Worm (Caenorhabditis elegans) whole organism, L4/young adult: ENCODE data around the gene fbxb-90.

Experiments
- W03F9.2 ChIP-seq: fragments of 150-350 bp; optimal IDR thresholded peaks from 2 replicates; lab custom pipeline; 2014; ENCODE audit warnings: missing biosample characterization, missing genetic modification characterization
- dao-5 ChIP-seq: sonication (generic microtip); optimal IDR thresholded peaks from 2 replicates; lab custom pipeline; 2016; ENCODE audit warnings: missing genotype, missing genetic modification characterization, moderate library complexity, missing compliant biosample characterization
- him-1 ChIP-seq: sonication (generic microtip); optimal IDR thresholded peaks from 2 replicates; lab custom pipeline; 2016; ENCODE audit warnings: missing genotype, missing genetic modification reagents, missing genetic modification characterization, missing compliant biosample characterization

fbxb-90 gene

DNA sequence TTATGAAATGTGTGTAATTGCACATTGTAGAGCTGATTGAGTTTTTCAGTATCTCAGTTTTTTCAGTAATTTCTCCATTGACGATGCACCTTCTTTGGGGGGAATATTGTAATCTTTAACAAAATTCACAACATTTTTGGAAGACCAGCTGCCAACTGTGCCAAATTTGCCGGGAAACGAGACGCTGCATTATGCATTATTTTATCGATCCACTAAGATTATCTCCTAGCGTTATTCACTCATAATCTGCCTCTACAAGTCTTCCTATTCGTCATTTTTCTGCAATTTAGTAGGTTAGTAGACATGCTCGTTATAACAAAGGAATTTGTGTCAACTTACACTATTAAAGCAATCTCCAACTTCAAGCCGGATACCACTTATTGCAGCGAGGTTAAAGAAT, 16.9 kb downstream of the fbxb-90 start, which contains the start of the genes sdz-12 and bath-31:
sdz-12 (minus strand) TSS at position 101 of the 400 bp plus-strand sequence.
bath-31 (plus strand) TSS at position 251 of the 400 bp plus-strand sequence.
- no peak for TF ChIP-seq W03F9.2 (tag; lab: Kevin White, UChicago)

DNA sequence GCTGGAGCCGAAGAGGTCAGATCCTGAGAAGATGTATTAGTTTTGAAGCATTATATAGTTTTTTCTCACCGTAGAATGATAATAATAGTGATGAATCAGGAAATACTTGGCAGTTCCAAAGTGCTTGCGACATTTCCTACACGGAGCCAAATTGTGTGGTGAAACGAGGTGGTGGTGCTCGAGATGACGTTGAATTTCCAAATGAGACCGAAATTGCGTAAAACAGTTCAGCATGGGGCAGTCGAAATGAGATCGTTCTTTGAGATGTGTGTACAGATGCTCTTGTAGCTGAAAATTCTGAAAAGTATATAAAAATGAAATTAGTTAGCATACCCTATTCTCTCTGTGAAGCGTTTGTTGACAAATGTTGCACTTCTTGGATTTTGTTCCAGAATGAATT, 20.6 kb downstream of the fbxb-90 start, which contains the start of gene C46E10.8:
C46E10.8 (minus strand) TSS at position 101 of the 400 bp plus-strand sequence.
- TF ChIP-seq him-1 (tag; lab: Kevin White, UChicago) (no peak), dao-5 (no peak), W03F9.2 (tag; lab: Kevin White, UChicago) (no peak)

DNA sequence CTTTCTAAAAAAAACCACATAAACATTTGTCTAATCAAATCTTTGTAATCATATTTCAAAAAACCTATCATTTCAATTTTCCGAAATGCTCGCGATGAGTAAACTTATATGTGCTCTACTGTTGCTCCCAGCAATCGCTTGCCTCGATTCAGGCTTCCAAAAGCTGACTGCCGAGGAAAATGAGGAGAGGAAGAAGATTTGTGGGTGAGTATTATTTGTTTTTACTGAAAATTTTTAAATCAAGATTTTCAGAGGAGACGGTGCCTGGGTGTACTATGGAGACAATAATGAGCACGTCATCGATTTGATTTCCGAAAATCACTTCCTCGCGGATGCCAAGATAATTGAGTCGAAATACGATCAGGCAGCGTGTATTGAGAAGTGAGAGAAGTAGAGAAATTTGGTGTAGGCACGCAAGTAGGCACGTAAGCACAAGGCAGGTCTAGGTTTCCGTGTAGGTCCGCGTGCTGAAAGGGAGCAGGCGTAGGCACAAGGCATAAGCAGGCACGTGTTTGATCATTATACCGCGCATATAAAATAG, 24.4 kb downstream of the fbxb-90 start, which contains the start of gene C46E10.1:
C46E10.1 (plus strand) TSS at position 51 of the 541 bp plus-strand sequence.
- TF ChIP-seq him-1 (tag; lab: Kevin White, UChicago) (no peak), W03F9.2 (tag; lab: Kevin White, UChicago) (no peak), dao-5 (no peak)

ce11 chrII:3721016-3721415, 27.6 kb downstream of the fbxb-90 start, which contains the start of gene C46E10.3:
TSS of gene C46E10.3 (plus strand) at chrII:3721316.
- TF ChIP-seq dao-5, result no peak
- no peak for TF ChIP-seq him-1 (tag; lab: Kevin White, UChicago)
- no peak for TF ChIP-seq W03F9.2 (tag; lab: Kevin White, UChicago)

DNA sequence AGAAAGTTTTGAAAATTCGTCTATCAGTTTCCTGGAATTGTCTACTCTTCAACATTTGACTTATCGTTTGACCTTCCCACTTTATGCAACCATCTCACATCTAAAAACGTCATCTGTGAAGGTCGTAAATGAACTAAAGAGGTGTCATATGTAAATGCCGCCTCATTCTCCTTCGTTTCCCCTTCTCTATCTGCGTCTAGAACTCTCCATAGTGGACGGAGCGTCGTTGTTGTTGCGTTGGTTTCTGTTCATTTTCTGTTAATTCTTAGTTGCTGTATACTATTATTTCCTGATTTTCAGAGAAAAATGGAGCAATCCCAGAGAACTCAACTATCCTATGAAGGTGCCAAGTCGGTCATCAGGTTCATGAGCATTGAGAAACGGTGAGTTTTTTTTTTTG, 31.7 kb downstream of the fbxb-90 start, which contains the start of gene fbxc-52:
fbxc-52 (plus strand) TSS at position 301 of the 400 bp plus-strand sequence.
- no peak for TF ChIP-seq him-1 (tag; lab: Kevin White, UChicago)
- no peak for TF ChIP-seq dao-5
- TF ChIP-seq W03F9.2 (tag; lab: Kevin White, UChicago), result no peak

DNA sequence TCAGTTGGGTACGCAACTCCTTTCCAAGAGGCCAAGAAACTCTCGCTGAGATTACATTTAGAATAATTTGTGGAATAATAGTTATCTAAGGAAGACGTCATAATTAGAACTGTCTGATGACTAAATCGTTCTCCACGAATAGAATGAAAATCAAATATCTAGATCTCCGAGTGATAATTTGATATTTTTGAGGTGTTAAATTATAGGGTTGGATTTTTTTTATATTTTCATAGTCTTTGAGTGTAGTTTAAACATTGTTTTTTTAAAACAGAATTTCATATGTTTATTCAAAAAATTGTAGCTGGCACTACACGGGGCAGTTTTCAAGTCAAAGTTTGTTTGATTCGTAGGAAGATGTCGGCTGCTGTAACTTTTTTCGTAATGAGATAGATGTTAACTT, 32.2 kb downstream of the fbxb-90 start, which contains the start of gene srh-99:
srh-99 (minus strand) TSS at position 101 of the 400 bp plus-strand sequence.
- TF ChIP-seq W03F9.2 (tag; lab: Kevin White, UChicago) (no peak), him-1 (tag; lab: Kevin White, UChicago) (no peak), dao-5 (no peak)

ce11 chrII:3714595-3714994, 34.0 kb downstream of the fbxb-90 start, which contains the start of gene srh-100:
TSS of gene srh-100 (minus strand) at chrII:3714695.
- no peak for TF ChIP-seq him-1 (tag; lab: Kevin White, UChicago)
- TF ChIP-seq W03F9.2 (tag; lab: Kevin White, UChicago), result no peak
- no peak for TF ChIP-seq dao-5

ce11 chrII:3711047-3711446, 37.6 kb downstream of the fbxb-90 start, which contains the start of gene fbxc-53:
TSS of gene fbxc-53 (plus strand) at chrII:3711291.
- TF ChIP-seq W03F9.2 (tag; lab: Kevin White, UChicago) (no peak), him-1 (tag; lab: Kevin White, UChicago) (no peak), dao-5 (no peak)

- TF ChIP-seq dao-5 (no peak), W03F9.2 (tag; lab: Kevin White, UChicago) (no peak), him-1 (tag; lab: Kevin White, UChicago) (no peak)
Observed at ce11 chrII:3709255-3709654, 39.4 kb downstream of the fbxb-90 start, which contains the start of gene srx-110. TSS of gene srx-110 (plus strand) at chrII:3709555.

DNA sequence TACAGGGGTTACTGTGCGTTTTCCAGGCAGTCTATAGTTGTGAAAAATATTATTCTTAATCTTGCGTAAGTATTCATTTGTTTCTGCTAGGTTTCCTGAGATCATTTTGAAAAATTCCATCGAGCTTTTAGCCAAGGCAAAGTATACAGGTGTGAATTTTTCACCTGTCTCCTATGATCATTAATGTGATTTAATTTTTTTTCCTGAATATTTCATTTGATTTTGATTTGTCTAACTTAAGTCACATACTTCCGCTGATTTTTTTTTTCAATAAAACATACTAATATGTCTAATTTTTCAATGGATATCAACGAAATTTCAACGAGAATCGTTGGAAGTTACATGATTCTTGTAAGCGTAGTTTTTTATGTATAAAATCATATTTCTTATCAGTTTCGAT, 43.3 kb downstream of the fbxb-90 start, which contains the start of gene srx-108:
srx-108 (plus strand) TSS at position 301 of the 400 bp plus-strand sequence.
- TF ChIP-seq him-1 (tag; lab: Kevin White, UChicago) (no peak), dao-5 (no peak), W03F9.2 (tag; lab: Kevin White, UChicago) (no peak)

- TF ChIP-seq him-1 (tag; lab: Kevin White, UChicago), result no peak
- TF ChIP-seq W03F9.2 (tag; lab: Kevin White, UChicago), result no peak
Observed at ce11 chrII:3701305-3701704, 47.3 kb downstream of the fbxb-90 start, which contains the start of gene srx-105. TSS of gene srx-105 (minus strand) at chrII:3701405.

- no peak for TF ChIP-seq dao-5
- no peak for TF ChIP-seq W03F9.2 (tag; lab: Kevin White, UChicago)
- no peak for TF ChIP-seq him-1 (tag; lab: Kevin White, UChicago)
Observed at ce11 chrII:3699591-3699990, 49.0 kb downstream of the fbxb-90 start, which contains the start of gene srx-104. TSS of gene srx-104 (minus strand) at chrII:3699691.
